Worm (Caenorhabditis elegans): ENCODE data around the gene T19D12.5.
A peak's percentile ranks its signal among the peaks of the same experiment; 100 is the strongest.

T19D12.5 gene

DNA sequence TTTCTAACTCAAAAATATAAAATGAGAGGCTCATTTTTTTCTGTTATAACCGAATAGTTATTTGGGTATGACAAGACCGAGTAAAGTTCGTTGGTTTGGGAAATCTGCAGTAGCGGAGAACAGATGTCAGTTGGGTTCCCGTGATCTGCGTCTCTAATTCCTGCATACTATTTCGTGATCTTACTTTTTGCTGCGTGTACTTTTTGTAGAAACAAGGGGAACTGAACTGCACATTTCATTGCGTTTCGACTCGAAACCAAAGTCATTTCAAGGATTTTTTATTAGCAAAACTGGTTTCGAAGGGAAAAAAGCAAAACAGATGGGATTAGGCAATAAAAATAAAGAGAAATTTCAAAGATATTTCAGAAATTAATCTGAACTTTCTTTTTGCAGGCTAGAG, 10.9 kb upstream of the T19D12.5 start:
- no peak for TF ChIP-seq K11D2.4 (GFP tag; IDR thresholded peaks at IDR 0.05)
- no peak for TF ChIP-seq aptf-2 (GFP tag; conservative IDR thresholded peaks at IDR 0.05)
- TF ChIP-seq unc-130 (GFP tag; optimal IDR thresholded peaks at IDR 0.05), result no peak
- peak; percentile 68; the same call in 1 of the 2 replicates for TF ChIP-seq hmg-1.2 (GFP tag; IDR thresholded peaks at IDR 0.05)

DNA sequence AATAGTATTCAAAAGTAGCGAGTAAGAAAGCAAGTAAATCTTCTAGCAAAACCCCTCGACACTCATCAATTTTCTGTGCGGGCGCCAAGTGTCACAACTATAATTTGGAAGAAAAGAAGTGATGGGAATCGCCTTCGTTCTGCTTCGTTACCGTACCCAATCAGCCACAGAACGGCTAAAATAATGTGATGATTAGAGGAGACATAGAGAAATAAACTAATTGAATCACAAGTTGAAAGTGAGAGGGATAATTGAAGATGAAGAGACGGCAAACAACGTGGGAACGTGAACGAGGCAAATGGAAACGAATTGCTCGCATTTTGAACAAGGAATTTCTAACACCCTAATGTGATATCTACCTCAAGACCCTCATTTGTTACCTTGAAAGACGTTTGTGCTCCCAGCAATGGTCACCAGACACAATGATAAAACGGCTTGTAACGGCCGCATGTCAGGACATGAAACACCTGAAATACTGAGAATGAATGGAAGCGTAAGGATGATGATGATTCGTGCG, 6.7 kb upstream of the T19D12.5 start, which contains the start of gene T19D12.6:
TSS of gene T19D12.6 (minus strand) at position 467 of the 517 bp plus-strand sequence.
- TF ChIP-seq F52B5.7 (tag; optimal IDR thresholded peaks at IDR 0.05) (no peak), hmg-1.2 (GFP tag; IDR thresholded peaks at IDR 0.05) (peak; percentile 6; the same call in 1 of the 2 replicates)

DNA sequence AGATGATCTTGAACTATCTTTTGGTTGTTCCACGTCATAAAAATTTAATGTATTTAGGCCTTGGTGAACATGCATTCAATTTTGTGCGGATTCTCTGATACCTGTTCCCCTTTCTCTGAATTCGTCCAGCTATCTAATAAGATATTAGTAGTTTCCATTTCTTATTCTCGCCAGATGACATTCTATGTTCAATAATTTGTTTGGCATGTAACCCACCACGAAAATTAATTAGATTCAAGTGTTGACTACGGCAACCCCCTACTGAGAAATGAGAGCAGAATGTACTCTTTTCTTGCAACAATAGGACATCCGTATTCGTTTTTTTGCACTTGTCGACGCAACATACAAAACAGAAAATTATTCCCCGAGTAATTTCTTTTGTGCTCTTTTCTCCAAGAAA, 6.1 kb upstream of the T19D12.5 start:
- TF ChIP-seq attf-5 (GFP tag; optimal IDR thresholded peaks at IDR 0.05) (no peak), B0019.2 (GFP tag; conservative IDR thresholded peaks at IDR 0.05) (no peak), lin-40 (tag; optimal IDR thresholded peaks at IDR 0.05) (no peak), snpc-4 (GFP tag; optimal IDR thresholded peaks at IDR 0.05) (no peak), snpc-4 (tag; optimal IDR thresholded peaks at IDR 0.05) (no peak), nhr-90 (tag; optimal IDR thresholded peaks at IDR 0.05) (no peak), madf-3 (GFP tag; IDR thresholded peaks at IDR 0.05) (no peak), snpc-1.3 (tag; optimal IDR thresholded peaks at IDR 0.05; ENCODE audit: insufficient read depth) (no peak), ceh-79 (tag; optimal IDR thresholded peaks at IDR 0.05) (no peak), rec-8 (tag; optimal IDR thresholded peaks at IDR 0.05) (no peak), ztf-28 (GFP tag; IDR thresholded peaks at IDR 0.05) (no peak), snpc-1.1 (tag; optimal IDR thresholded peaks at IDR 0.05; ENCODE audit: insufficient read depth) (no peak), athp-1 (tag; optimal IDR thresholded peaks at IDR 0.05) (no peak), ama-1 (optimal IDR thresholded peaks at IDR 0.05) (no peak), ama-1 (GFP tag; optimal IDR thresholded peaks at IDR 0.05) (no peak)

DNA sequence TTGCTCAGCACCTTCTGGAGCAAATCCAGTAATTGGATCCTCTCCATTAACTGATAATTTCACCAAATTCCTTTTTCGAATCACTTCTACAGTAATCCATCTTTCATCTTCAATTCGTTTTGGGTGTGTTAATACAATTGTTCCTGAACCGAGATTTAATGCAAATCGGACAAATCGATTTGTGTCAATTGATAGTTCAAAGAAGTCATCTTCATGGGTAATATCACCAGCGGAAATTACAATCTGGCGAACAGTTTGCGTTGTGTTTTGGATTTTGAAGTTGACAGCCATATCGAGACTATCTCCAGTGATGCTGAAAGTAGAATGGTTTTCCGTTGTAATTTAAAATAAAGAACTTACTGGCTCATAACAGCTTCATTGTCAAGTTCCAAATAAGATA, 1.8 kb upstream of the T19D12.5 start:
- TF ChIP-seq madf-10 (tag; optimal IDR thresholded peaks at IDR 0.05), result no peak
- no peak for TF ChIP-seq lin-40 (tag; optimal IDR thresholded peaks at IDR 0.05)
- no peak for TF ChIP-seq attf-5 (GFP tag; optimal IDR thresholded peaks at IDR 0.05)
- TF ChIP-seq ztf-6 (GFP tag; IDR thresholded peaks at IDR 0.05), result no peak
- no peak for TF ChIP-seq egrh-3 (GFP tag; IDR thresholded peaks at IDR 0.05)
- no peak for TF ChIP-seq sptf-2 (GFP tag; optimal IDR thresholded peaks at IDR 0.05)
- no peak for TF ChIP-seq ceh-79 (tag; optimal IDR thresholded peaks at IDR 0.05)
- no peak for TF ChIP-seq ZK185.1 (tag; optimal IDR thresholded peaks at IDR 0.05; ENCODE audit: poor library complexity, severe bottlenecking)
- no peak for TF ChIP-seq hmg-1.2 (GFP tag; IDR thresholded peaks at IDR 0.05)
- TF ChIP-seq ceh-91 (GFP tag; IDR thresholded peaks at IDR 0.05), result no peak
- no peak for TF ChIP-seq dox-1 (GFP tag; IDR thresholded peaks at IDR 0.05)
- TF ChIP-seq F57C9.4 (tag; optimal IDR thresholded peaks at IDR 0.05), result no peak
- TF ChIP-seq F49E8.2 (tag; optimal IDR thresholded peaks at IDR 0.05; ENCODE audit: insufficient read depth), result no peak
- no peak for TF ChIP-seq lin-54 (GFP tag; optimal IDR thresholded peaks at IDR 0.05)
- no peak for TF ChIP-seq K11D2.4 (GFP tag; IDR thresholded peaks at IDR 0.05)
- TF ChIP-seq egl-44 (GFP tag; IDR thresholded peaks at IDR 0.05), result no peak
- no peak for TF ChIP-seq C06A6.2 (GFP tag; conservative IDR thresholded peaks at IDR 0.05)
- TF ChIP-seq akir-1 (GFP tag; optimal IDR thresholded peaks at IDR 0.05), result no peak
- TF ChIP-seq tbp1 (GFP tag; optimal IDR thresholded peaks at IDR 0.05), result no peak

All from whole organism, young adult.